Worm (Caenorhabditis elegans): ENCODE measurements around the gene col-164.

Gene col-164

ce11 chrX:2071392-2072001, 21.8 kb upstream of the col-164 start (continued):
- no peak for TF ChIP-seq hlh-4 (tag; optimal IDR thresholded peaks at IDR 0.05)
- TF ChIP-seq lin-13 (GFP tag; optimal IDR thresholded peaks at IDR 0.05) = peak; percentile 82

- TF ChIP-seq nhr-85 (tag) = peak; percentile 73
- no peak for TF ChIP-seq dpl-1 (GFP tag; optimal IDR thresholded peaks at IDR 0.05)
- TF ChIP-seq aha-1 (tag; optimal IDR thresholded peaks at IDR 0.05) = no peak
- TF ChIP-seq nhr-20 (tag; optimal IDR thresholded peaks at IDR 0.05) = peak; percentile 26
- TF ChIP-seq sup-37 (GFP tag; optimal IDR thresholded peaks at IDR 0.05) = no peak
- peak; percentile 10 for TF ChIP-seq rnt-1 (tag; optimal IDR thresholded peaks at IDR 0.05)
- no peak for TF ChIP-seq pqm-1 (tag; optimal IDR thresholded peaks at IDR 0.05)
- no peak for TF ChIP-seq vab-15 (tag; optimal IDR thresholded peaks at IDR 0.05)
- TF ChIP-seq mep-1 (tag; optimal IDR thresholded peaks at IDR 0.05) = peak; percentile 58
- no peak for TF ChIP-seq efl-3 (GFP tag; optimal IDR thresholded peaks at IDR 0.05)
- TF ChIP-seq lin-14 (GFP tag; optimal IDR thresholded peaks at IDR 0.05) = peak; percentile 69
- TF ChIP-seq hlh-17 (GFP tag; optimal IDR thresholded peaks at IDR 0.05; ENCODE audit: borderline replicate concordance) = no peak
- peak; percentile 87 for TF ChIP-seq blmp-1 (tag; optimal IDR thresholded peaks at IDR 0.05)
- peak; percentile 18 for TF ChIP-seq nhr-71 (tag; optimal IDR thresholded peaks at IDR 0.05)
- no peak for TF ChIP-seq irx-1 (tag; optimal IDR thresholded peaks at IDR 0.05)
- no peak for TF ChIP-seq nhr-11 (tag; optimal IDR thresholded peaks at IDR 0.05)
- no peak for TF ChIP-seq ceh-8 (GFP tag; optimal IDR thresholded peaks at IDR 0.05)
- TF ChIP-seq ceh-88 (GFP tag; IDR thresholded peaks at IDR 0.05) = no peak
- peak in 1 of 6 experiments; percentile 23 for TF ChIP-seq elt-3 (tag; optimal IDR thresholded peaks at IDR 0.05)
- TF ChIP-seq zip-4 (GFP tag; optimal IDR thresholded peaks at IDR 0.05) = no peak
- TF ChIP-seq lin-15B (tag; optimal IDR thresholded peaks at IDR 0.05) = no peak
- no peak for TF ChIP-seq sptf-1 (tag; optimal IDR thresholded peaks at IDR 0.05)
- TF ChIP-seq hpl-2 (GFP tag; optimal IDR thresholded peaks at IDR 0.05) = no peak
- TF ChIP-seq C34B4.2 (tag; optimal IDR thresholded peaks at IDR 0.05) = no peak
- TF ChIP-seq snu-23 (GFP tag; optimal IDR thresholded peaks at IDR 0.05) = peak; percentile 45
Measured at ce11 chrX:2074055-2074454, 19.2 kb upstream of the col-164 start, which contains the start of gene txdc-12.2. Gene txdc-12.2, plus strand, starts transcription at chrX:2074450.

- no peak for TF ChIP-seq lin-39 (tag; optimal IDR thresholded peaks at IDR 0.05)
- TF ChIP-seq lin-15B (tag; optimal IDR thresholded peaks at IDR 0.05) = no peak
- TF ChIP-seq ceh-82 (tag; optimal IDR thresholded peaks at IDR 0.05) = no peak
- no peak for TF ChIP-seq egl-27 (tag; optimal IDR thresholded peaks at IDR 0.05)
- TF ChIP-seq elt-3 (tag; optimal IDR thresholded peaks at IDR 0.05) = peak in 1 of 6 experiments; percentile 43
- TF ChIP-seq rnt-1 (tag; optimal IDR thresholded peaks at IDR 0.05) = no peak
- no peak for TF ChIP-seq alr-1 (tag; optimal IDR thresholded peaks at IDR 0.05; ENCODE audit: borderline replicate concordance)
- TF ChIP-seq zag-1 (tag; optimal IDR thresholded peaks at IDR 0.05) = no peak
- TF ChIP-seq nhr-85 (tag) = peak; percentile 95
- TF ChIP-seq nhr-237 (tag; optimal IDR thresholded peaks at IDR 0.05) = no peak
- peak; percentile 34; the same call in 1 of the 2 replicates for TF ChIP-seq nhr-19 (GFP tag; conservative IDR thresholded peaks at IDR 0.05)
- TF ChIP-seq C04F5.9 (tag; optimal IDR thresholded peaks at IDR 0.05) = no peak
- peak; percentile 71 for TF ChIP-seq nhr-20 (tag; optimal IDR thresholded peaks at IDR 0.05)
- TF ChIP-seq unc-130 (tag; optimal IDR thresholded peaks at IDR 0.05) = no peak
- no peak for TF ChIP-seq vab-15 (tag; optimal IDR thresholded peaks at IDR 0.05)
- no peak for TF ChIP-seq tlp-1 (tag; optimal IDR thresholded peaks at IDR 0.05)
- TF ChIP-seq jun-1 (tag; optimal IDR thresholded peaks at IDR 0.05) = no peak
- peak; percentile 5 for TF ChIP-seq nhr-47 (tag; optimal IDR thresholded peaks at IDR 0.05)
- TF ChIP-seq hlh-17 (GFP tag; optimal IDR thresholded peaks at IDR 0.05; ENCODE audit: borderline replicate concordance) = no peak
- TF ChIP-seq ets-5 (GFP tag; IDR thresholded peaks at IDR 0.05) = no peak
- TF ChIP-seq nhr-76 (tag; optimal IDR thresholded peaks at IDR 0.05) = no peak
- no peak for TF ChIP-seq efl-1 (optimal IDR thresholded peaks at IDR 0.05)
- TF ChIP-seq efl-1 (GFP tag; optimal IDR thresholded peaks at IDR 0.05 in 1 of 2) = peak in 1 of 2 experiments; percentile 91
- TF ChIP-seq dpl-1 (GFP tag; optimal IDR thresholded peaks at IDR 0.05) = no peak
- no peak for TF ChIP-seq zip-4 (GFP tag; optimal IDR thresholded peaks at IDR 0.05)
- TF ChIP-seq F16B12.6 (tag; optimal IDR thresholded peaks at IDR 0.05) = no peak
- no peak for TF ChIP-seq nhr-11 (tag; optimal IDR thresholded peaks at IDR 0.05)
- TF ChIP-seq xbp-1 (tag; optimal IDR thresholded peaks at IDR 0.05) = no peak
- TF ChIP-seq ceh-90 (tag; optimal IDR thresholded peaks at IDR 0.05) = no peak
- no peak for TF ChIP-seq fos-1 (tag; optimal IDR thresholded peaks at IDR 0.05)
- peak; percentile 6 to 40 for TF ChIP-seq lin-35 (GFP tag; optimal IDR thresholded peaks at IDR 0.05)
- no peak for TF ChIP-seq sup-37 (GFP tag; optimal IDR thresholded peaks at IDR 0.05)
- TF ChIP-seq sptf-1 (tag; optimal IDR thresholded peaks at IDR 0.05) = no peak
Measured at ce11 chrX:2075169-2075568, 18.1 kb upstream of the col-164 start.
